Fruit fly (Drosophila melanogaster) whole organism: ENCODE results near the gene CG32700.

Experiments used
- EcR ChIP-seq, 2 experiments: fragments of >200 bp; optimal IDR thresholded peaks; 2 replicates each; lab custom pipeline; 2017; ENCODE audit warnings: missing biosample characterization in 2 of 2, missing genetic modification characterization in 2 of 2, missing genetic modification reagents in 2 of 2
- psq ChIP-seq: fragments of >200 bp; optimal IDR thresholded peaks from 2 replicates; lab custom pipeline; 2017

dm6 chrX:9466150-9466549 lies 84.5 kb downstream of the CG32700 start:
- TF ChIP-seq EcR (GFP tag; optimal IDR thresholded peaks at IDR 0.05; lab: Kevin White, UChicago) (no peak), psq (no peak)
